Worm (Caenorhabditis elegans) whole organism, L3 larva: ENCODE measurements around the gene osta-2.
A peak's percentile ranks its signal among the peaks of the same experiment; 100 is the strongest.

ENCODE experiments used
- R02D3.7 ChIP-seq: fragments of 150-350 bp; optimal IDR thresholded peaks from 2 replicates; lab custom pipeline; 2014; ENCODE audit warnings: missing biosample characterization, missing genetic modification characterization
- ZK546.5 ChIP-seq: sonication (generic microtip); optimal IDR thresholded peaks from 2 replicates; lab custom pipeline; 2017; ENCODE audit warnings: missing biosample characterization, missing genetic modification characterization
- ama-1 ChIP-seq: fragments of 150-350 bp; optimal IDR thresholded peaks from 2 replicates; lab custom pipeline; 2018
- ceh-16 ChIP-seq: sonication (generic microtip); optimal IDR thresholded peaks from 2 replicates; lab custom pipeline; 2017; ENCODE audit warnings: missing biosample characterization, missing genetic modification characterization
- ceh-28 ChIP-seq: fragments of 150-350 bp; optimal IDR thresholded peaks from 2 replicates; lab custom pipeline; 2014; ENCODE audit warnings: missing biosample characterization, missing genetic modification reagents, missing genetic modification characterization
- ceh-9 ChIP-seq: sonication (generic microtip); optimal IDR thresholded peaks from 2 replicates; lab custom pipeline; 2018; ENCODE audit warnings: missing biosample characterization, missing genetic modification characterization
- daf-12 ChIP-seq: fragments of 150-350 bp; optimal IDR thresholded peaks from 2 replicates; lab custom pipeline; 2014; ENCODE audit warnings: missing biosample characterization, missing genetic modification reagents, missing genetic modification characterization
- egl-27 ChIP-seq: sonication (generic microtip); optimal IDR thresholded peaks from 4 replicates; lab custom pipeline; 2017; ENCODE audit warnings: missing biosample characterization, missing genetic modification reagents, missing genetic modification characterization
- egl-5 ChIP-seq: fragments of 150-350 bp; optimal IDR thresholded peaks from 2 replicates; lab custom pipeline; 2017; ENCODE audit warnings: missing biosample characterization, missing genetic modification reagents, missing genetic modification characterization, inconsistent platforms
- elt-2 ChIP-seq: sonication (generic microtip); optimal IDR thresholded peaks from 2 replicates; lab custom pipeline; 2016; ENCODE audit warnings: missing genetic modification reagents, mild to moderate bottlenecking, missing genetic modification characterization, missing compliant biosample characterization
- elt-3 ChIP-seq, 3 experiments: fragments of 150-350 bp in 1 of 3; sonication (generic microtip) in 2 of 3; optimal IDR thresholded peaks; 2 replicates in 2 of 3; 4 replicates in 1 of 3; lab custom pipeline; 2014 to 2017; ENCODE audit warnings: missing biosample characterization in 3 of 3, missing genetic modification characterization in 3 of 3
- eor-1 ChIP-seq, 2 experiments: fragments of 150-350 bp; optimal IDR thresholded peaks; 2 replicates each; lab custom pipeline; 2014 to 2018; ENCODE audit warnings: missing biosample characterization in 2 of 2, missing genetic modification characterization in 2 of 2
- fkh-2 ChIP-seq: fragments of 150-350 bp; optimal IDR thresholded peaks from 2 replicates; lab custom pipeline; 2014; ENCODE audit warnings: missing biosample characterization, missing genetic modification reagents, missing genetic modification characterization
- fos-1 ChIP-seq: fragments of 150-350 bp; optimal IDR thresholded peaks from 2 replicates; lab custom pipeline; 2014; ENCODE audit warnings: missing biosample characterization, missing genetic modification characterization
- hmg-11 ChIP-seq: sonication (generic microtip); optimal IDR thresholded peaks from 2 replicates; lab custom pipeline; 2016; ENCODE audit warnings: missing genetic modification characterization, missing compliant biosample characterization
- lin-15B ChIP-seq: fragments of 150-350 bp; optimal IDR thresholded peaks from 2 replicates; lab custom pipeline; 2014; ENCODE audit warnings: missing biosample characterization, missing genetic modification characterization
- lsy-12 ChIP-seq: sonication (generic microtip); optimal IDR thresholded peaks from 2 replicates; lab custom pipeline; 2016; ENCODE audit warnings: mild to moderate bottlenecking, missing genetic modification characterization, missing compliant biosample characterization
- mdl-1 ChIP-seq: fragments of 150-350 bp; optimal IDR thresholded peaks from 2 replicates; lab custom pipeline; 2014; ENCODE audit warnings: missing biosample characterization, missing genetic modification characterization
- mml-1 ChIP-seq: fragments of 150-350 bp; sonication (generic microtip); optimal IDR thresholded peaks from 3 replicates; lab custom pipeline; 2014; ENCODE audit warnings: missing biosample characterization, missing genetic modification characterization
- nfya-1 ChIP-seq: sonication (generic microtip); optimal IDR thresholded peaks from 2 replicates; lab custom pipeline; 2017; ENCODE audit warnings: missing genetic modification characterization, mild to moderate bottlenecking, missing compliant biosample characterization, antibody characterized with exemption, moderate library complexity; ENCODE audit not compliant: insufficient read depth
- nhr-23 ChIP-seq: fragments of 150-350 bp; optimal IDR thresholded peaks from 2 replicates; lab custom pipeline; 2014; ENCODE audit warnings: missing biosample characterization, missing genetic modification reagents, missing genetic modification characterization
- nhr-237 ChIP-seq: fragments of 150-350 bp; optimal IDR thresholded peaks from 2 replicates; lab custom pipeline; 2014; ENCODE audit warnings: missing biosample characterization, missing genetic modification characterization
- nhr-25 ChIP-seq: sonication (generic microtip); optimal IDR thresholded peaks from 2 replicates; lab custom pipeline; 2017; ENCODE audit warnings: missing biosample characterization, missing genetic modification characterization
- nhr-28 ChIP-seq: fragments of 150-350 bp; optimal IDR thresholded peaks from 2 replicates; lab custom pipeline; 2014; ENCODE audit warnings: missing biosample characterization, missing genetic modification characterization
- nhr-43 ChIP-seq: sonication (generic microtip); optimal IDR thresholded peaks from 2 replicates; lab custom pipeline; 2016; ENCODE audit warnings: mild to moderate bottlenecking, missing genetic modification characterization, missing compliant biosample characterization; ENCODE audit not compliant: poor library complexity, severe bottlenecking
- nhr-76 ChIP-seq: fragments of 150-350 bp; sonication (generic microtip); optimal IDR thresholded peaks from 5 replicates; lab custom pipeline; 2014; ENCODE audit warnings: missing biosample characterization, missing genetic modification characterization
- nhr-77 ChIP-seq: fragments of 150-350 bp; optimal IDR thresholded peaks from 2 replicates; lab custom pipeline; 2014; ENCODE audit warnings: missing biosample characterization, missing genetic modification characterization
- pha-4 ChIP-seq: fragments of 150-350 bp; optimal IDR thresholded peaks from 2 replicates; lab custom pipeline; 2014; ENCODE audit warnings: missing biosample characterization, missing genetic modification reagents, missing genetic modification characterization
- pqm-1 ChIP-seq: fragments of 150-350 bp; optimal IDR thresholded peaks from 2 replicates; lab custom pipeline; 2017; ENCODE audit warnings: missing biosample characterization, missing genetic modification characterization, inconsistent platforms
- skn-1 ChIP-seq: fragments of 150-350 bp; optimal IDR thresholded peaks from 2 replicates; lab custom pipeline; 2014; ENCODE audit warnings: missing biosample characterization, missing genetic modification characterization
- snpc-4 ChIP-seq: fragments of 150-350 bp; optimal IDR thresholded peaks from 2 replicates; lab custom pipeline; 2014; ENCODE audit warnings: missing biosample characterization, missing genetic modification characterization
- tbx-2 ChIP-seq: sonication (generic microtip); optimal IDR thresholded peaks from 2 replicates; lab custom pipeline; 2016; ENCODE audit warnings: mild to moderate bottlenecking, missing genetic modification characterization, missing compliant biosample characterization
- unc-39 ChIP-seq: sonication (generic microtip); optimal IDR thresholded peaks from 4 replicates; lab custom pipeline; 2017; ENCODE audit warnings: missing biosample characterization, missing genetic modification characterization
- unc-62 ChIP-seq: fragments of 150-350 bp; sonication (generic microtip); optimal IDR thresholded peaks from 4 replicates; lab custom pipeline; 2014; ENCODE audit warnings: missing biosample characterization, missing genetic modification reagents, missing genetic modification characterization
- ztf-4 ChIP-seq: fragments of 150-350 bp; optimal IDR thresholded peaks from 2 replicates; lab custom pipeline; 2014; ENCODE audit warnings: missing biosample characterization, missing genetic modification characterization

osta-2 gene

ce11 chrII:5663180-5663791 is 44.2 kb upstream of the osta-2 start:
- TF ChIP-seq hmg-11 (peak; percentile 26), fos-1 (tag; lab: Kevin White, UChicago) (no peak), nfya-1 (tag; lab: Kevin White, UChicago) (peak; percentile 59)

ce11 chrII:5665029-5665428 is 42.5 kb upstream of the osta-2 start, which contains the start of gene C25H3.15:
C25H3.15 (plus strand) TSS chrII:5665329.
- no peak for TF ChIP-seq ama-1 (lab: Kevin White, UChicago)
- peak; percentile 15 for TF ChIP-seq nhr-23

- TF ChIP-seq unc-39 (tag; lab: Kevin White, UChicago) (no peak), ztf-4 (tag; lab: Kevin White, UChicago) (no peak), elt-3 (tag; optimal IDR thresholded peaks at IDR 0.05; lab: Kevin White, UChicago) (no peak), ama-1 (lab: Kevin White, UChicago) (no peak), nhr-25 (no peak), ZK546.5 (tag; lab: Kevin White, UChicago) (no peak), hmg-11 (no peak), ceh-28 (tag; lab: Kevin White, UChicago) (no peak), fkh-2 (tag; lab: Kevin White, UChicago) (no peak), ceh-16 (tag; lab: Kevin White, UChicago) (no peak), snpc-4 (tag; lab: Kevin White, UChicago) (no peak), mdl-1 (tag; lab: Kevin White, UChicago) (no peak), ceh-9 (tag; lab: Kevin White, UChicago) (no peak)
- TF ChIP-seq, all 47 proteins: peak for 0
Measured at ce11 chrII:5665991-5666390, 41.5 kb upstream of the osta-2 start, which contains the start of gene C25H3.16. C25H3.16 (plus strand) TSS chrII:5666291.

- TF ChIP-seq nhr-28 (tag; lab: Kevin White, UChicago) (no peak), mdl-1 (tag; lab: Kevin White, UChicago) (no peak), egl-27 (tag; lab: Kevin White, UChicago) (no peak), nhr-237 (tag; lab: Kevin White, UChicago) (no peak), nfya-1 (tag; lab: Kevin White, UChicago) (no peak), lsy-12 (tag; lab: Kevin White, UChicago) (no peak), nhr-43 (tag; lab: Kevin White, UChicago) (no peak), nhr-77 (no peak), tbx-2 (tag; lab: Kevin White, UChicago) (no peak), unc-62 (no peak), skn-1 (tag; lab: Kevin White, UChicago) (no peak), pqm-1 (tag; lab: Kevin White, UChicago) (no peak), nhr-76 (tag; lab: Kevin White, UChicago) (no peak), ama-1 (lab: Kevin White, UChicago) (no peak), egl-5 (tag; lab: Kevin White, UChicago) (no peak), eor-1 (tag; optimal IDR thresholded peaks at IDR 0.05; lab: Kevin White, UChicago) (no peak), elt-3 (tag; optimal IDR thresholded peaks at IDR 0.05; lab: Kevin White, UChicago) (no peak), daf-12 (tag; lab: Kevin White, UChicago) (no peak), ceh-16 (tag; lab: Kevin White, UChicago) (no peak)
Measured at ce11 chrII:5667540-5667939, 40.0 kb upstream of the osta-2 start.

- TF ChIP-seq nhr-77: no peak
- TF ChIP-seq daf-12 (tag; lab: Kevin White, UChicago): no peak
- TF ChIP-seq nhr-76 (tag; lab: Kevin White, UChicago): no peak
- no peak for TF ChIP-seq mml-1 (tag; lab: Kevin White, UChicago)
- TF ChIP-seq nhr-237 (tag; lab: Kevin White, UChicago): no peak
- TF ChIP-seq elt-2 (tag; lab: Kevin White, UChicago): no peak
- no peak for TF ChIP-seq nhr-43 (tag; lab: Kevin White, UChicago)
- TF ChIP-seq elt-3 (tag; optimal IDR thresholded peaks at IDR 0.05; lab: Kevin White, UChicago): no peak
- no peak for TF ChIP-seq pha-4 (tag; lab: Kevin White, UChicago)
- TF ChIP-seq lin-15B: no peak
- no peak for TF ChIP-seq R02D3.7 (tag; lab: Kevin White, UChicago)
- TF ChIP-seq fkh-2 (tag; lab: Kevin White, UChicago): no peak
Measured at ce11 chrII:5668830-5669229, 38.7 kb upstream of the osta-2 start, which contains the start of gene C25H3.7. C25H3.7 (minus strand) TSS chrII:5668930.
